Worm (Caenorhabditis elegans) whole organism, L1 larva: Measurements from ENCODE around the gene dohh-1.

Experiments used
- C16A3.4 ChIP-seq: fragments of 150-350 bp; optimal IDR thresholded peaks from 2 replicates; lab custom pipeline; 2014; ENCODE audit warnings: missing biosample characterization, missing genetic modification characterization
- C34B4.2 ChIP-seq: sonication (generic microtip); optimal IDR thresholded peaks from 2 replicates; lab custom pipeline; 2017; ENCODE audit warnings: mild to moderate bottlenecking, missing genetic modification characterization, missing compliant biosample characterization
- F16B12.6 ChIP-seq: fragments of 150-350 bp; optimal IDR thresholded peaks from 2 replicates; lab custom pipeline; 2014; ENCODE audit warnings: missing biosample characterization, missing genetic modification characterization
- Y116A8C.19 ChIP-seq: sonication (generic microtip); optimal IDR thresholded peaks from 2 replicates; lab custom pipeline; 2016; ENCODE audit warnings: missing compliant biosample characterization, missing genetic modification characterization, borderline replicate concordance
- alr-1 ChIP-seq: fragments of 200-800 bp; sonication (Bioruptor generic); optimal IDR thresholded peaks from 2 replicates; lab custom pipeline; 2018; ENCODE audit warnings: borderline replicate concordance, mild to moderate bottlenecking, missing genetic modification characterization, missing compliant biosample characterization
- aly-2 ChIP-seq: fragments of 150-350 bp; optimal IDR thresholded peaks from 2 replicates; lab custom pipeline; 2014; ENCODE audit warnings: missing biosample characterization, missing genetic modification characterization
- blmp-1 ChIP-seq: fragments of 150-350 bp; optimal IDR thresholded peaks from 2 replicates; lab custom pipeline; 2014; ENCODE audit warnings: missing biosample characterization, missing genetic modification characterization
- ceh-8 ChIP-seq: fragments of 200-800 bp; sonication (Bioruptor generic); optimal IDR thresholded peaks from 2 replicates; lab custom pipeline; 2018; ENCODE audit warnings: mild to moderate bottlenecking, missing genetic modification characterization, moderate library complexity, missing compliant biosample characterization
- ceh-82 ChIP-seq, 3 experiments: fragments of 150-350 bp in 1 of 3; sonication (generic microtip) in 2 of 3; optimal IDR thresholded peaks; 2 replicates each; lab custom pipeline; 2014 to 2017; ENCODE audit warnings: missing biosample characterization in 3 of 3, missing genetic modification characterization in 3 of 3
- ceh-88 ChIP-seq: fragments of 200-800 bp; sonication (Bioruptor generic); IDR thresholded peaks from 2 replicates; pipeline ENCODE4 v1.3.6; 2022; ENCODE audit warnings: missing genetic modification characterization, missing compliant biosample characterization
- ceh-90 ChIP-seq: sonication (generic microtip); optimal IDR thresholded peaks from 2 replicates; lab custom pipeline; 2016; ENCODE audit warnings: missing genetic modification characterization, missing compliant biosample characterization
- dpl-1 ChIP-seq, 3 experiments: fragments of 150-350 bp in 2 of 3; sonication (generic microtip) in 1 of 3; optimal IDR thresholded peaks; 2 replicates each; lab custom pipeline; 2014 to 2017; ENCODE audit warnings: missing biosample characterization in 3 of 3, missing genetic modification characterization in 3 of 3, missing genetic modification reagents in 3 of 3
- efl-1 ChIP-seq, 4 experiments: fragments of 150-350 bp; optimal IDR thresholded peaks in 3 of 4; peaks in 1 of 4; 1 replicate in 1 of 4; 2 replicates in 3 of 4; lab custom pipeline; 2014; ENCODE audit warnings: missing biosample characterization in 2 of 4, missing genetic modification characterization in 2 of 4, missing genetic modification reagents in 2 of 4
- egl-13 ChIP-seq: sonication (generic microtip); optimal IDR thresholded peaks from 2 replicates; lab custom pipeline; 2016; ENCODE audit warnings: missing genotype, missing genetic modification reagents, missing genetic modification characterization, missing compliant biosample characterization
- elt-2 ChIP-seq: sonication (generic microtip); optimal IDR thresholded peaks from 2 replicates; lab custom pipeline; 2016; ENCODE audit warnings: missing genetic modification characterization, mild to moderate bottlenecking, inconsistent platforms, missing compliant biosample characterization, missing genetic modification reagents
- ets-5 ChIP-seq: fragments of 200-800 bp; sonication (Bioruptor generic); IDR thresholded peaks from 2 replicates; pipeline ENCODE4 v1.3.6; 2022; ENCODE audit warnings: missing genetic modification characterization, missing compliant biosample characterization
- fkh-8 ChIP-seq: sonication (generic microtip); optimal IDR thresholded peaks from 2 replicates; lab custom pipeline; 2016; ENCODE audit warnings: mild to moderate bottlenecking, missing genetic modification characterization, missing compliant biosample characterization
- grh-1 ChIP-seq: fragments of 200-800 bp; sonication (Bioruptor generic); IDR thresholded peaks from 2 replicates; pipeline ENCODE4 v1.3.6; 2022; ENCODE audit warnings: missing genetic modification reagents, missing genetic modification characterization, missing compliant biosample characterization
- hlh-4 ChIP-seq: sonication (generic microtip); optimal IDR thresholded peaks from 2 replicates; lab custom pipeline; 2016; ENCODE audit warnings: mild to moderate bottlenecking, missing genetic modification characterization, missing compliant biosample characterization
- isw-1 ChIP-seq: fragments of 200-800 bp; sonication (Bioruptor generic); IDR thresholded peaks from 2 replicates; pipeline ENCODE4 v1.3.6; 2022; ENCODE audit warnings: missing genetic modification characterization, missing compliant biosample characterization
- jun-1 ChIP-seq: fragments of 150-350 bp; optimal IDR thresholded peaks from 2 replicates; lab custom pipeline; 2014; ENCODE audit warnings: missing biosample characterization, missing genetic modification reagents, missing genetic modification characterization
- lin-13 ChIP-seq: fragments of 150-350 bp; optimal IDR thresholded peaks from 2 replicates; lab custom pipeline; 2014; ENCODE audit warnings: missing biosample characterization, missing genetic modification reagents, missing genetic modification characterization
- lin-35 ChIP-seq, 2 experiments: fragments of 150-350 bp; optimal IDR thresholded peaks; 2 replicates each; lab custom pipeline; 2014; ENCODE audit warnings: missing biosample characterization in 2 of 2, missing genetic modification characterization in 2 of 2, missing genetic modification reagents in 2 of 2
- lsy-2 ChIP-seq, 2 experiments: fragments of 150-350 bp; optimal IDR thresholded peaks; 2 replicates each; lab custom pipeline; 2014; ENCODE audit warnings: missing biosample characterization in 2 of 2, missing genetic modification characterization in 2 of 2
- mab-9 ChIP-seq: fragments of 200-800 bp; sonication (Bioruptor generic); IDR thresholded peaks from 2 replicates; pipeline ENCODE4 v1.3.6; 2022; ENCODE audit warnings: missing genetic modification reagents, missing genetic modification characterization, missing compliant biosample characterization
- mef-2 ChIP-seq: fragments of 150-350 bp; optimal IDR thresholded peaks from 2 replicates; lab custom pipeline; 2014; ENCODE audit warnings: missing biosample characterization, missing genetic modification characterization
- mep-1 ChIP-seq: fragments of 150-350 bp; optimal IDR thresholded peaks from 2 replicates; lab custom pipeline; 2014; ENCODE audit warnings: missing biosample characterization, missing genetic modification characterization
- nhr-19 ChIP-seq: fragments of 200-800 bp; sonication (Bioruptor generic); conservative IDR thresholded peaks from 2 replicates; pipeline ENCODE4 v1.3.6; 2022; ENCODE audit warnings: missing genetic modification characterization, missing compliant biosample characterization
- nhr-28 ChIP-seq: fragments of 150-350 bp; optimal IDR thresholded peaks from 2 replicates; lab custom pipeline; 2014; ENCODE audit warnings: missing biosample characterization, missing genetic modification characterization
- nhr-71 ChIP-seq: sonication (generic microtip); optimal IDR thresholded peaks from 2 replicates; lab custom pipeline; 2016; ENCODE audit warnings: mild to moderate bottlenecking, missing genetic modification characterization, moderate library complexity, missing compliant biosample characterization
- nhr-76 ChIP-seq: sonication (generic microtip); optimal IDR thresholded peaks from 2 replicates; lab custom pipeline; 2017; ENCODE audit warnings: missing biosample characterization, missing genetic modification characterization
- nhr-77 ChIP-seq: fragments of 150-350 bp; optimal IDR thresholded peaks from 2 replicates; lab custom pipeline; 2014; ENCODE audit warnings: missing biosample characterization, missing genetic modification characterization
- nhr-84 ChIP-seq: sonication (generic microtip); optimal IDR thresholded peaks from 2 replicates; lab custom pipeline; 2017; ENCODE audit warnings: missing biosample characterization, missing genetic modification characterization
- nhr-85 ChIP-seq: sonication (generic microtip); peaks from one replicate; lab custom pipeline; 2016; ENCODE audit warnings: missing genetic modification characterization, inconsistent platforms, missing compliant biosample characterization
- nhr-90 ChIP-seq: sonication (generic microtip); optimal IDR thresholded peaks from 2 replicates; lab custom pipeline; 2016; ENCODE audit warnings: mild to moderate bottlenecking, missing genetic modification characterization, missing compliant biosample characterization; ENCODE audit not compliant: poor library complexity
- pag-3 ChIP-seq: sonication (generic microtip); optimal IDR thresholded peaks from 2 replicates; lab custom pipeline; 2017; ENCODE audit warnings: missing genetic modification characterization, mild to moderate bottlenecking, missing compliant biosample characterization, antibody characterized with exemption, borderline replicate concordance; ENCODE audit not compliant: insufficient read depth
- pax-3 ChIP-seq: fragments of 200-800 bp; sonication (Bioruptor generic); optimal IDR thresholded peaks from 2 replicates; lab custom pipeline; 2018; ENCODE audit warnings: mild to moderate bottlenecking, missing genetic modification characterization, moderate library complexity, missing compliant biosample characterization
- rnt-1 ChIP-seq: sonication (generic microtip); optimal IDR thresholded peaks from 2 replicates; lab custom pipeline; 2016; ENCODE audit warnings: mild to moderate bottlenecking, missing genetic modification characterization, moderate library complexity, missing compliant biosample characterization
- snpc-4 ChIP-seq: fragments of 150-350 bp; optimal IDR thresholded peaks from 2 replicates; lab custom pipeline; 2014; ENCODE audit warnings: missing biosample characterization, missing genetic modification characterization
- snu-23 ChIP-seq: sonication (generic microtip); optimal IDR thresholded peaks from 2 replicates; lab custom pipeline; 2016; ENCODE audit warnings: missing genetic modification characterization, missing compliant biosample characterization
- sup-37 ChIP-seq: fragments of 200-800 bp; sonication (Bioruptor generic); optimal IDR thresholded peaks from 2 replicates; lab custom pipeline; 2018; ENCODE audit warnings: mild to moderate bottlenecking, missing genetic modification characterization, missing compliant biosample characterization
- swsn-7 ChIP-seq: sonication (generic microtip); optimal IDR thresholded peaks from 2 replicates; lab custom pipeline; 2016; ENCODE audit warnings: missing genetic modification characterization, missing compliant biosample characterization
- tbx-2 ChIP-seq: sonication (generic microtip); optimal IDR thresholded peaks from 2 replicates; lab custom pipeline; 2016; ENCODE audit warnings: missing genetic modification characterization, missing compliant biosample characterization
- tlp-1 ChIP-seq: fragments of 150-350 bp; optimal IDR thresholded peaks from 2 replicates; lab custom pipeline; 2014; ENCODE audit warnings: missing biosample characterization, missing genetic modification characterization
- unc-130 ChIP-seq: fragments of 150-350 bp; optimal IDR thresholded peaks from 2 replicates; lab custom pipeline; 2017; ENCODE audit warnings: missing biosample characterization, missing genetic modification characterization, inconsistent platforms
- unc-86 ChIP-seq: sonication (generic microtip); optimal IDR thresholded peaks from 2 replicates; lab custom pipeline; 2016; ENCODE audit warnings: missing genetic modification characterization, missing compliant biosample characterization
- unc-98 ChIP-seq: fragments of 200-800 bp; sonication (Bioruptor generic); IDR thresholded peaks from 2 replicates; pipeline ENCODE4 v1.3.6; 2022; ENCODE audit warnings: missing genetic modification characterization, missing compliant biosample characterization
- vab-15 ChIP-seq: sonication (generic microtip); optimal IDR thresholded peaks from 2 replicates; lab custom pipeline; 2017; ENCODE audit warnings: missing genotype, mild to moderate bottlenecking, missing genetic modification characterization, missing compliant biosample characterization
- zip-4 ChIP-seq: fragments of 200-800 bp; sonication (Bioruptor generic); optimal IDR thresholded peaks from 2 replicates; lab custom pipeline; 2018; ENCODE audit warnings: mild to moderate bottlenecking, missing genetic modification characterization, moderate library complexity, missing compliant biosample characterization

Gene dohh-1

DNA sequence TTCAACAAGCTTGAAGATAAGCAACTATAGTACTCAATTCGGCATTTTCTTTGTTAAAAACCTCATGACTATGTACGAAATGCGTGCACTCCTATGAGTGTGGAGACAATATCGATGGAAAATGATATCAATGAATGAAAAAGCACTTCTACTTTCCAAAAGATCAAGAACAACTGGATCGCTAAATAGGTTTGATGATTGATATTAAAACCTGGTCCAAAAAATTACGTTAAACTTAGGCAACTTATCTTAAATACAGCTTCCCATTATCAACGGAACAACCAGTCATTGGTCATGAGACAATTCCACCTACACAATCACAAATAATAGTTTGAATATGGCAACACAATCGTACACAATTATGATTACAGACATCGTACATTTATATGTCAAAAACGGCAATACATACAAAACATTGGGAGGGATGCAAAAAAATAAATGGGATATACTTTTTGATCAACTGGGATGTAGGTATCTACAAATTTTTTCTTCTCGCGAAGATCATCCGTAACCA lies 20.0 kb upstream of the dohh-1 start (continued):
- TF ChIP-seq snpc-4 (tag; lab: Kevin White, UChicago) (no peak), aly-2 (tag; lab: Kevin White, UChicago) (peak; percentile 63), vab-15 (tag; lab: Kevin White, UChicago) (no peak), blmp-1 (tag; lab: Kevin White, UChicago) (no peak), lin-13 (GFP tag; lab: Kevin White, UChicago) (no peak), F16B12.6 (tag; lab: Kevin White, UChicago) (no peak), unc-130 (tag; lab: Kevin White, UChicago) (no peak), isw-1 (GFP tag; lab: Robert Waterston, UW) (no peak), egl-13 (tag; lab: Kevin White, UChicago) (no peak), tbx-2 (tag; lab: Kevin White, UChicago) (no peak), nhr-28 (tag; lab: Kevin White, UChicago) (no peak), ets-5 (no peak), elt-2 (peak; percentile 66), snu-23 (GFP tag; lab: Kevin White, UChicago) (no peak), ceh-88 (GFP tag; lab: Robert Waterston, UW) (no peak), lin-35 (GFP tag; optimal IDR thresholded peaks at IDR 0.05; lab: Kevin White, UChicago) (peak in 1 of 2 experiments; percentile 7), efl-1 (optimal IDR thresholded peaks at IDR 0.05; lab: Kevin White, UChicago) (no peak), efl-1 (GFP tag; optimal IDR thresholded peaks at IDR 0.05 in 1 of 2; lab: Kevin White, UChicago) (peak in 1 of 2 experiments; percentile 83), nhr-71 (tag; lab: Kevin White, UChicago) (peak; percentile 15), rnt-1 (tag; lab: Kevin White, UChicago) (no peak), nhr-84 (tag; lab: Kevin White, UChicago) (no peak), nhr-19 (no peak), ceh-90 (tag; lab: Kevin White, UChicago) (no peak), mep-1 (no peak), fkh-8 (no peak), nhr-85 (tag; lab: Kevin White, UChicago) (peak; percentile 65), pag-3 (tag; lab: Kevin White, UChicago) (no peak), ceh-82 (tag; optimal IDR thresholded peaks at IDR 0.05; lab: Kevin White, UChicago) (no peak), tlp-1 (tag; lab: Kevin White, UChicago) (no peak), swsn-7 (tag; lab: Kevin White, UChicago) (no peak), nhr-90 (tag; lab: Kevin White, UChicago) (no peak), Y116A8C.19 (tag; lab: Kevin White, UChicago) (no peak), pax-3 (tag; lab: Kevin White, UChicago) (peak; percentile 35), alr-1 (tag; lab: Kevin White, UChicago) (no peak), grh-1 (GFP tag; lab: Robert Waterston, UW) (no peak), mab-9 (GFP tag; lab: Robert Waterston, UW) (no peak)
- TF ChIP-seq, all 84 proteins: peak for 10

ce11 chrII:10563368-10563767 lies 16.4 kb upstream of the dohh-1 start, which contains the start of gene cdc-48.1:
cdc-48.1 (minus strand) TSS chrII:10563407.
- peak; percentile 100 for TF ChIP-seq unc-86 (tag; lab: Kevin White, UChicago)
- peak; percentile 64 for TF ChIP-seq hlh-4 (tag; lab: Kevin White, UChicago)
- TF ChIP-seq zip-4 = peak; percentile 96
- peak; percentile 100 for TF ChIP-seq grh-1 (GFP tag; lab: Robert Waterston, UW)
- TF ChIP-seq ceh-8 (GFP tag; lab: Kevin White, UChicago) = peak; percentile 99
- TF ChIP-seq nhr-77 = peak; percentile 100
- peak; percentile 24 for TF ChIP-seq Y116A8C.19 (tag; lab: Kevin White, UChicago)
- peak; percentile 99 for TF ChIP-seq sup-37 (GFP tag; lab: Kevin White, UChicago)
- TF ChIP-seq lin-35 (GFP tag; optimal IDR thresholded peaks at IDR 0.05; lab: Kevin White, UChicago) = peak; percentile 100
- TF ChIP-seq lsy-2 (tag; optimal IDR thresholded peaks at IDR 0.05; lab: Kevin White, UChicago) = peak; percentile 98 to 99
- peak; percentile 88 for TF ChIP-seq nhr-76
- TF ChIP-seq jun-1 (tag; lab: Kevin White, UChicago) = peak; percentile 99
- TF ChIP-seq C16A3.4 = peak; percentile 100
- TF ChIP-seq elt-2 = peak; percentile 97
- no peak for TF ChIP-seq tlp-1 (tag; lab: Kevin White, UChicago)
- peak; percentile 94 for TF ChIP-seq C34B4.2 (tag; lab: Kevin White, UChicago)
- TF ChIP-seq mab-9 (GFP tag; lab: Robert Waterston, UW) = peak; percentile 99
- TF ChIP-seq mef-2 (tag; lab: Kevin White, UChicago) = peak; percentile 98
- peak; percentile 81 for TF ChIP-seq F16B12.6 (tag; lab: Kevin White, UChicago)
- peak; percentile 100 for TF ChIP-seq dpl-1 (GFP tag; optimal IDR thresholded peaks at IDR 0.05; lab: Kevin White, UChicago)
- peak; percentile 77 for TF ChIP-seq nhr-28 (tag; lab: Kevin White, UChicago)
- peak; percentile 99 for TF ChIP-seq pax-3 (tag; lab: Kevin White, UChicago)
- TF ChIP-seq aly-2 (tag; lab: Kevin White, UChicago) = peak; percentile 100
- TF ChIP-seq tbx-2 (tag; lab: Kevin White, UChicago) = peak; percentile 100
- peak; percentile 95 for TF ChIP-seq unc-98 (GFP tag; lab: Robert Waterston, UW)
- TF ChIP-seq isw-1 (GFP tag; lab: Robert Waterston, UW) = peak; percentile 100
